Fruit fly (Drosophila melanogaster): ENCODE measurements around the gene trol.
A peak's percentile ranks its signal among the peaks of the same experiment; 100 is the strongest.

trol gene

DNA sequence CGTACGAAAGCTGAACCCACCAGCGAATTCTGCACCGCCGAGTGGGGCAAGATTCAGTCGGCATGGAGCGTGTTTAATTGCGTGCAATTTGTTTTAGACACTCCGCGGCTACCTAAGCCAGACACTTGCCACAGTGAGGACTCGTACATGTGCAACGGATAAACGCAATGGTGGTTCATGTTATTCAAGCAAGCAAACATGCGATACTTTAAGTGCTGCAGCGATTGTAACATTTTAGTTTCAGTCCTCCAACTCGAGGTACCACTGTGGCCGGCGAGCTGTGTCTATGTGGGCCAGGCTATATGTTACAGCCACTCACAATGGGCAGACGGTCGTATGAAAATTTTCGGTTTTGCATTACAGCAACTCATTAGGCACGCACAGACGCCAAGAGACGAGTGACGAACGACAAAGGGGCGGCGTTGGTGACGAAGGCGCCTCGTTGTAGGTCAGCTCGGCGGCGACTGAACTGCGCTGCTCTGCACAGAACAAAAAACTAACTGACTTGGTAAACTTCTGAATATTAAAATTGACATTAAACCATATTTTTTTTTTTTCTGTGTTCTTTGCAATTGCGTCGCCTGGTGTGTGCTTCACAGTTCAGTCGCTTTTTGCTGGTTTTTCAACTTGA lies 11.3 kb downstream of the trol start (continued):
- TF ChIP-seq pb (GFP tag; optimal IDR thresholded peaks at IDR 0.05) (peak; percentile 37), Six4 (GFP tag; optimal IDR thresholded peaks at IDR 0.05) (peak; percentile 31), Hand (GFP tag; optimal IDR thresholded peaks at IDR 0.05) (no peak), dati (GFP tag; IDR thresholded peaks at IDR 0.05) (peak; percentile 32; the same call in 1 of the 2 replicates), kah (GFP tag; optimal IDR thresholded peaks at IDR 0.05) (peak; percentile 11), H15 (GFP tag; IDR thresholded peaks at IDR 0.05) (peak; percentile 42; the same call in 1 of the 3 replicates), btn (GFP tag; optimal IDR thresholded peaks at IDR 0.05) (no peak), Dp (GFP tag; optimal IDR thresholded peaks at IDR 0.05) (no peak), al (GFP tag; IDR thresholded peaks at IDR 0.05) (peak; percentile 46; the same call in 1 of the 2 replicates), usp (GFP tag; optimal IDR thresholded peaks at IDR 0.05) (no peak), dan (GFP tag; IDR thresholded peaks at IDR 0.05) (no peak), CG6813 (GFP tag; optimal IDR thresholded peaks at IDR 0.05) (peak; percentile 41), Nf-YA (GFP tag; IDR thresholded peaks at IDR 0.05) (peak; percentile 39; the same call in 1 of the 2 replicates), CG7786 (GFP tag; optimal IDR thresholded peaks at IDR 0.05) (peak; percentile 51), CG34376 (GFP tag; optimal IDR thresholded peaks at IDR 0.05) (no peak), Bteb2 (GFP tag; optimal IDR thresholded peaks at IDR 0.05) (peak; percentile 27), ci (GFP tag; IDR thresholded peaks at IDR 0.05) (peak; percentile 80), vvl (GFP tag; IDR thresholded peaks at IDR 0.05) (peak; percentile 81), CG1233 (GFP tag; optimal IDR thresholded peaks at IDR 0.05) (no peak), Kr (GFP tag; optimal IDR thresholded peaks at IDR 0.05) (no peak), Usf (GFP tag; optimal IDR thresholded peaks at IDR 0.05) (no peak), CG3163 (GFP tag; optimal IDR thresholded peaks at IDR 0.05) (no peak), E2f1 (GFP tag; IDR thresholded peaks at IDR 0.05) (peak; percentile 65), Lhr (GFP tag; optimal IDR thresholded peaks at IDR 0.05) (no peak), CG6854 (GFP tag; optimal IDR thresholded peaks at IDR 0.05) (no peak), CG8388 (GFP tag; optimal IDR thresholded peaks at IDR 0.05) (no peak), CG17186 (GFP tag; optimal IDR thresholded peaks at IDR 0.05) (no peak), bigmax (GFP tag; optimal IDR thresholded peaks at IDR 0.05) (no peak), CG11723 (GFP tag; optimal IDR thresholded peaks at IDR 0.05) (no peak), CG8765 (GFP tag; IDR thresholded peaks at IDR 0.05) (no peak), Gug (GFP tag; IDR thresholded peaks at IDR 0.05) (peak; percentile 78), schlank (tag; optimal IDR thresholded peaks at IDR 0.05) (no peak), CG14710 (tag; optimal IDR thresholded peaks at IDR 0.05) (no peak), CG4424 (GFP tag; optimal IDR thresholded peaks at IDR 0.05) (peak; percentile 9), mld (GFP tag; IDR thresholded peaks at IDR 0.05; ENCODE audit: partially characterized antibody) (no peak), sens-2 (GFP tag; IDR thresholded peaks at IDR 0.05) (peak; percentile 27; the same call in 1 of the 2 replicates), bcd (GFP tag; optimal IDR thresholded peaks at IDR 0.05) (peak; percentile 63), CG6254 (GFP tag; optimal IDR thresholded peaks at IDR 0.05) (no peak), repo (GFP tag; optimal IDR thresholded peaks at IDR 0.05) (peak; percentile 39), ewg (GFP tag; optimal IDR thresholded peaks at IDR 0.05) (peak; percentile 37), CG8944 (GFP tag; optimal IDR thresholded peaks at IDR 0.05) (peak; percentile 57), lola (GFP tag; optimal IDR thresholded peaks at IDR 0.05) (no peak), CG12155 (GFP tag; optimal IDR thresholded peaks at IDR 0.05) (peak; percentile 29), CG10565 (GFP tag; optimal IDR thresholded peaks at IDR 0.05) (no peak), CG11560 (tag; IDR thresholded peaks at IDR 0.05) (0 out of 3 replicates have a peak, but pooled peaks have one; percentile 34), CG14441 (GFP tag; IDR thresholded peaks at IDR 0.05) (peak; percentile 77), Ets65A (GFP tag) (peak; percentile 81), ato (GFP tag; IDR thresholded peaks at IDR 0.05; ENCODE audit: partially characterized antibody) (no peak), tin (GFP tag; optimal IDR thresholded peaks at IDR 0.05) (peak; percentile 62), slp2 (GFP tag; optimal IDR thresholded peaks at IDR 0.05) (peak; percentile 27)
